Worm (Caenorhabditis elegans) whole organism, L2 larva: ENCODE measurements around the gene D1025.10.

ENCODE experiments used
- C34F6.9 ChIP-seq: fragments of 150-350 bp; optimal IDR thresholded peaks from 2 replicates; lab custom pipeline; 2014; ENCODE audit warnings: missing biosample characterization, missing genetic modification characterization
- F13H6.1 ChIP-seq: sonication (generic microtip); optimal IDR thresholded peaks from 2 replicates; lab custom pipeline; 2016; ENCODE audit warnings: missing genetic modification characterization, missing compliant biosample characterization
- R02D3.7 ChIP-seq: fragments of 150-350 bp; optimal IDR thresholded peaks from 2 replicates; lab custom pipeline; 2014; ENCODE audit warnings: missing biosample characterization, missing genetic modification characterization
- Y55F3AM.14 ChIP-seq: fragments of 200-800 bp; sonication (Bioruptor generic); optimal IDR thresholded peaks from 2 replicates; lab custom pipeline; 2018; ENCODE audit warnings: mild to moderate bottlenecking, missing genetic modification characterization, missing compliant biosample characterization
- ZK546.5 ChIP-seq: sonication (generic microtip); optimal IDR thresholded peaks from 2 replicates; lab custom pipeline; 2017; ENCODE audit warnings: missing biosample characterization, missing genetic modification characterization
- alr-1 ChIP-seq: fragments of 150-350 bp; optimal IDR thresholded peaks from 2 replicates; lab custom pipeline; 2014; ENCODE audit warnings: missing biosample characterization, missing genetic modification characterization
- aly-2 ChIP-seq: fragments of 150-350 bp; optimal IDR thresholded peaks from 2 replicates; lab custom pipeline; 2014; ENCODE audit warnings: missing biosample characterization, missing genetic modification characterization
- ama-1 ChIP-seq: fragments of 150-350 bp; optimal IDR thresholded peaks from 2 replicates; lab custom pipeline; 2018; ENCODE audit warnings: inconsistent platforms
- blmp-1 ChIP-seq: sonication (generic microtip); optimal IDR thresholded peaks from 2 replicates; lab custom pipeline; 2017; ENCODE audit warnings: missing genetic modification characterization, mild to moderate bottlenecking, missing compliant biosample characterization, antibody characterized with exemption, moderate library complexity; ENCODE audit not compliant: insufficient read depth
- ceh-16 ChIP-seq: fragments of 150-350 bp; optimal IDR thresholded peaks from 2 replicates; lab custom pipeline; 2014; ENCODE audit warnings: missing biosample characterization, missing genetic modification characterization
- ceh-82 ChIP-seq: fragments of 150-350 bp; optimal IDR thresholded peaks from 2 replicates; lab custom pipeline; 2014; ENCODE audit warnings: missing biosample characterization, missing genetic modification characterization
- crh-2 ChIP-seq: sonication (generic microtip); optimal IDR thresholded peaks from 2 replicates; lab custom pipeline; 2017; ENCODE audit warnings: missing biosample characterization, missing genetic modification characterization
- dmd-4 ChIP-seq: sonication (generic microtip); optimal IDR thresholded peaks from 2 replicates; lab custom pipeline; 2017; ENCODE audit warnings: missing biosample characterization, missing genetic modification characterization
- egl-27 ChIP-seq: sonication (generic microtip); optimal IDR thresholded peaks from 3 replicates; lab custom pipeline; 2017; ENCODE audit warnings: missing biosample characterization, missing genetic modification reagents, missing genetic modification characterization
- elt-1 ChIP-seq: fragments of 150-350 bp; optimal IDR thresholded peaks from 2 replicates; lab custom pipeline; 2014; ENCODE audit warnings: missing biosample characterization, missing genetic modification characterization
- elt-3 ChIP-seq: sonication (generic microtip); optimal IDR thresholded peaks from 2 replicates; lab custom pipeline; 2017; ENCODE audit warnings: missing biosample characterization, missing genetic modification characterization
- fos-1 ChIP-seq: fragments of 150-350 bp; optimal IDR thresholded peaks from 2 replicates; lab custom pipeline; 2014; ENCODE audit warnings: missing biosample characterization, missing genetic modification characterization
- gmeb-1 ChIP-seq: fragments of 150-350 bp; optimal IDR thresholded peaks from 2 replicates; lab custom pipeline; 2014; ENCODE audit warnings: missing biosample characterization, missing genetic modification characterization
- lin-11 ChIP-seq: fragments of 150-350 bp; sonication (generic microtip); optimal IDR thresholded peaks from 2 replicates; lab custom pipeline; 2014; ENCODE audit warnings: missing biosample characterization, missing genetic modification characterization, inconsistent platforms, mixed read lengths
- lin-13 ChIP-seq: fragments of 150-350 bp; optimal IDR thresholded peaks from 2 replicates; lab custom pipeline; 2014; ENCODE audit warnings: missing biosample characterization, missing genetic modification reagents, missing genetic modification characterization
- lin-39 ChIP-seq: fragments of 150-350 bp; optimal IDR thresholded peaks from 2 replicates; lab custom pipeline; 2014; ENCODE audit warnings: missing biosample characterization, missing genetic modification reagents, missing genetic modification characterization
- lsy-2 ChIP-seq, 2 experiments: fragments of 150-350 bp in 1 of 2; sonication (generic microtip) in 1 of 2; optimal IDR thresholded peaks; 2 replicates each; lab custom pipeline; 2014 to 2017; ENCODE audit warnings: missing biosample characterization in 2 of 2, missing genetic modification characterization in 2 of 2
- mab-5 ChIP-seq: fragments of 150-350 bp; optimal IDR thresholded peaks from 2 replicates; lab custom pipeline; 2014; ENCODE audit warnings: missing biosample characterization, missing genetic modification characterization
- mbf-1 ChIP-seq: sonication (generic microtip); optimal IDR thresholded peaks from 2 replicates; lab custom pipeline; 2017; ENCODE audit warnings: missing biosample characterization, missing genetic modification characterization
- mdl-1 ChIP-seq, 2 experiments: fragments of 150-350 bp in 1 of 2; sonication (generic microtip) in 1 of 2; optimal IDR thresholded peaks; 2 replicates each; lab custom pipeline; 2017; ENCODE audit warnings: missing biosample characterization in 2 of 2, missing genetic modification characterization in 2 of 2
- nhr-10 ChIP-seq: sonication (generic microtip); optimal IDR thresholded peaks from 2 replicates; lab custom pipeline; 2017; ENCODE audit warnings: missing biosample characterization, missing genetic modification characterization
- nhr-11 ChIP-seq: fragments of 150-350 bp; optimal IDR thresholded peaks from 2 replicates; lab custom pipeline; 2014; ENCODE audit warnings: missing biosample characterization, missing genetic modification characterization
- nhr-12 ChIP-seq: fragments of 150-350 bp; optimal IDR thresholded peaks from 2 replicates; lab custom pipeline; 2014; ENCODE audit warnings: missing biosample characterization, missing genetic modification characterization
- nhr-129 ChIP-seq: fragments of 150-350 bp; optimal IDR thresholded peaks from 2 replicates; lab custom pipeline; 2014; ENCODE audit warnings: missing biosample characterization, missing genetic modification characterization
- nhr-21 ChIP-seq: fragments of 150-350 bp; optimal IDR thresholded peaks from 2 replicates; lab custom pipeline; 2014; ENCODE audit warnings: missing biosample characterization, missing genetic modification characterization
- nhr-23 ChIP-seq: fragments of 150-350 bp; optimal IDR thresholded peaks from 2 replicates; lab custom pipeline; 2014; ENCODE audit warnings: missing biosample characterization, missing genetic modification reagents, missing genetic modification characterization
- nhr-237 ChIP-seq: fragments of 150-350 bp; optimal IDR thresholded peaks from 2 replicates; lab custom pipeline; 2014; ENCODE audit warnings: missing biosample characterization, missing genetic modification characterization
- nhr-25 ChIP-seq: fragments of 150-350 bp; sonication (generic microtip); optimal IDR thresholded peaks from 3 replicates; lab custom pipeline; 2014; ENCODE audit warnings: missing biosample characterization, missing genetic modification characterization
- nhr-6 ChIP-seq: fragments of 150-350 bp; optimal IDR thresholded peaks from 2 replicates; lab custom pipeline; 2014; ENCODE audit warnings: missing biosample characterization, missing genetic modification characterization
- nhr-77 ChIP-seq: fragments of 150-350 bp; optimal IDR thresholded peaks from 2 replicates; lab custom pipeline; 2014; ENCODE audit warnings: missing biosample characterization, missing genetic modification characterization
- peb-1 ChIP-seq: fragments of 150-350 bp; optimal IDR thresholded peaks from 2 replicates; lab custom pipeline; 2014; ENCODE audit warnings: missing biosample characterization, missing genetic modification characterization
- sem-4 ChIP-seq: fragments of 150-350 bp; optimal IDR thresholded peaks from 2 replicates; lab custom pipeline; 2014; ENCODE audit warnings: missing biosample characterization, missing genetic modification reagents, missing genetic modification characterization
- skn-1 ChIP-seq: sonication (generic microtip); optimal IDR thresholded peaks from 2 replicates; lab custom pipeline; 2017; ENCODE audit warnings: missing biosample characterization, missing genetic modification characterization
- sma-3 ChIP-seq: sonication (generic microtip); optimal IDR thresholded peaks from 2 replicates; lab custom pipeline; 2016; ENCODE audit warnings: missing genetic modification reagents, missing genetic modification characterization, missing compliant biosample characterization
- sma-9 ChIP-seq, 2 experiments: fragments of 150-350 bp in 1 of 2; sonication (generic microtip) in 1 of 2; optimal IDR thresholded peaks; 2 replicates each; lab custom pipeline; 2014 to 2016; ENCODE audit warnings: missing genetic modification characterization in 2 of 2, mild to moderate bottlenecking in 1 of 2, missing biosample characterization in 1 of 2, missing compliant biosample characterization in 1 of 2, missing genetic modification reagents in 1 of 2, moderate library complexity in 1 of 2
- snpc-4 ChIP-seq: fragments of 150-350 bp; optimal IDR thresholded peaks from 2 replicates; lab custom pipeline; 2014; ENCODE audit warnings: missing biosample characterization, missing genetic modification characterization
- unc-39 ChIP-seq: fragments of 150-350 bp; optimal IDR thresholded peaks from 2 replicates; lab custom pipeline; 2014; ENCODE audit warnings: missing biosample characterization, missing genetic modification characterization
- unc-55 ChIP-seq: fragments of 150-350 bp; sonication (generic microtip); optimal IDR thresholded peaks from 3 replicates; lab custom pipeline; 2014; ENCODE audit warnings: missing biosample characterization, missing genetic modification reagents, missing genetic modification characterization
- unc-62 ChIP-seq: fragments of 150-350 bp; optimal IDR thresholded peaks from 2 replicates; lab custom pipeline; 2014; ENCODE audit warnings: missing biosample characterization, missing genetic modification reagents, missing genetic modification characterization
- zag-1 ChIP-seq: fragments of 150-350 bp; optimal IDR thresholded peaks from 2 replicates; lab custom pipeline; 2014; ENCODE audit warnings: missing biosample characterization, missing genetic modification characterization
- ztf-1 ChIP-seq: fragments of 200-800 bp; sonication (Bioruptor generic); conservative IDR thresholded peaks from 2 replicates; pipeline ENCODE4 v1.3.6; 2022; ENCODE audit warnings: missing genetic modification characterization, missing compliant biosample characterization
- ztf-11 ChIP-seq: sonication (generic microtip); optimal IDR thresholded peaks from 2 replicates; lab custom pipeline; 2017; ENCODE audit warnings: missing biosample characterization, missing genetic modification characterization
- ztf-4 ChIP-seq: fragments of 150-350 bp; optimal IDR thresholded peaks from 2 replicates; lab custom pipeline; 2014; ENCODE audit warnings: missing biosample characterization, missing genetic modification characterization

D1025.10 gene

ce11 chrX:14507992-14508391, 8.7 kb upstream of the D1025.10 start (continued):
- TF ChIP-seq lin-13 (GFP tag; lab: Kevin White, UChicago) (no peak), sem-4 (peak; percentile 26), snpc-4 (tag; lab: Kevin White, UChicago) (no peak), lsy-2 (tag; optimal IDR thresholded peaks at IDR 0.05; lab: Kevin White, UChicago) (no peak), dmd-4 (no peak), aly-2 (no peak), ztf-4 (tag; lab: Kevin White, UChicago) (no peak), egl-27 (tag; lab: Kevin White, UChicago) (peak; percentile 54), nhr-12 (tag; lab: Kevin White, UChicago) (no peak), gmeb-1 (tag; lab: Kevin White, UChicago) (no peak), nhr-25 (tag; lab: Kevin White, UChicago) (peak; percentile 94), nhr-6 (tag; lab: Kevin White, UChicago) (peak; percentile 51), elt-1 (no peak)

- TF ChIP-seq fos-1 (tag; lab: Kevin White, UChicago) (peak; percentile 53), nhr-237 (tag; lab: Kevin White, UChicago) (no peak), lsy-2 (tag; optimal IDR thresholded peaks at IDR 0.05; lab: Kevin White, UChicago) (peak in 1 of 2 experiments; percentile 64), aly-2 (no peak), egl-27 (tag; lab: Kevin White, UChicago) (peak; percentile 91), R02D3.7 (no peak), elt-1 (peak; percentile 46), mdl-1 (tag; optimal IDR thresholded peaks at IDR 0.05; lab: Kevin White, UChicago) (peak in 1 of 2 experiments; percentile 10), ceh-82 (tag; lab: Kevin White, UChicago) (no peak), unc-39 (tag; lab: Kevin White, UChicago) (no peak), gmeb-1 (tag; lab: Kevin White, UChicago) (no peak), ama-1 (lab: Kevin White, UChicago) (no peak), C34F6.9 (tag; lab: Kevin White, UChicago) (peak; percentile 49), ztf-4 (tag; lab: Kevin White, UChicago) (peak; percentile 24), nhr-23 (no peak), nhr-10 (tag; lab: Kevin White, UChicago) (no peak), crh-2 (tag; lab: Kevin White, UChicago) (peak; percentile 46), mab-5 (tag; lab: Kevin White, UChicago) (no peak), ztf-11 (tag; lab: Kevin White, UChicago) (no peak), mbf-1 (tag; lab: Kevin White, UChicago) (no peak), sma-9 (GFP tag; optimal IDR thresholded peaks at IDR 0.05; lab: Kevin White, UChicago) (peak; percentile 93), sma-9 (tag; optimal IDR thresholded peaks at IDR 0.05; lab: Kevin White, UChicago) (no peak), lin-11 (tag; lab: Kevin White, UChicago) (no peak), nhr-129 (peak; percentile 82), zag-1 (tag; lab: Kevin White, UChicago) (no peak), blmp-1 (tag; lab: Kevin White, UChicago) (peak; percentile 73), ztf-1 (GFP tag; lab: Robert Waterston, UW) (no peak), snpc-4 (tag; lab: Kevin White, UChicago) (no peak), dmd-4 (no peak), nhr-77 (tag; lab: Kevin White, UChicago) (no peak), ZK546.5 (tag; lab: Kevin White, UChicago) (no peak), nhr-21 (tag; lab: Kevin White, UChicago) (peak; percentile 84), ceh-16 (tag; lab: Kevin White, UChicago) (peak; percentile 67), alr-1 (tag; lab: Kevin White, UChicago) (no peak), nhr-11 (no peak), unc-55 (GFP tag; lab: Kevin White, UChicago) (no peak), nhr-12 (tag; lab: Kevin White, UChicago) (no peak), nhr-25 (tag; lab: Kevin White, UChicago) (peak; percentile 88), lin-13 (GFP tag; lab: Kevin White, UChicago) (peak; percentile 24), elt-3 (tag; lab: Kevin White, UChicago) (no peak), F13H6.1 (tag; lab: Kevin White, UChicago) (peak; percentile 81), nhr-6 (tag; lab: Kevin White, UChicago) (peak; percentile 51), sma-3 (GFP tag; lab: Kevin White, UChicago) (peak; percentile 66), peb-1 (tag; lab: Kevin White, UChicago) (no peak), Y55F3AM.14 (GFP tag; lab: Kevin White, UChicago) (no peak), sem-4 (peak; percentile 78), skn-1 (no peak), lin-39 (no peak), unc-62 (GFP tag; lab: Kevin White, UChicago) (peak; percentile 74)
Measured at ce11 chrX:14508823-14509259, 7.8 kb upstream of the D1025.10 start.
